Fruit fly (Drosophila melanogaster) whole organism, adult: ENCODE data around the gene Lip4.

Experiments used
- CG5204 ChIP-seq: fragments of 200-800 bp; sonication (Bioruptor generic); optimal IDR thresholded peaks from 2 replicates; lab custom pipeline; 2016; ENCODE audit warnings: missing biosample characterization, missing genetic modification characterization
- CG7101 ChIP-seq: fragments of 200-800 bp; sonication (Bioruptor generic); optimal IDR thresholded peaks from 2 replicates; lab custom pipeline; 2018; ENCODE audit warnings: missing biosample characterization, mild to moderate bottlenecking, missing genetic modification characterization, moderate library complexity
- Clk ChIP-seq: fragments of 200-800 bp; sonication (Bioruptor generic); optimal IDR thresholded peaks from 2 replicates; lab custom pipeline; 2017; ENCODE audit warnings: missing biosample characterization, missing genetic modification characterization
- Hr96 ChIP-seq: fragments of 200-800 bp; sonication (Bioruptor generic); optimal IDR thresholded peaks from 2 replicates; lab custom pipeline; 2016; ENCODE audit warnings: missing biosample characterization, missing genetic modification characterization
- kay ChIP-seq: fragments of 200-800 bp; sonication (Bioruptor generic); peaks from one replicate; lab custom pipeline; 2016; ENCODE audit warnings: missing biosample characterization, missing genetic modification characterization, borderline replicate concordance
- tj ChIP-seq: fragments of 200-800 bp; sonication (Bioruptor generic); optimal IDR thresholded peaks from 3 replicates; lab custom pipeline; 2017; ENCODE audit warnings: missing biosample characterization, mild to moderate bottlenecking, missing genetic modification characterization, moderate library complexity

DNA sequence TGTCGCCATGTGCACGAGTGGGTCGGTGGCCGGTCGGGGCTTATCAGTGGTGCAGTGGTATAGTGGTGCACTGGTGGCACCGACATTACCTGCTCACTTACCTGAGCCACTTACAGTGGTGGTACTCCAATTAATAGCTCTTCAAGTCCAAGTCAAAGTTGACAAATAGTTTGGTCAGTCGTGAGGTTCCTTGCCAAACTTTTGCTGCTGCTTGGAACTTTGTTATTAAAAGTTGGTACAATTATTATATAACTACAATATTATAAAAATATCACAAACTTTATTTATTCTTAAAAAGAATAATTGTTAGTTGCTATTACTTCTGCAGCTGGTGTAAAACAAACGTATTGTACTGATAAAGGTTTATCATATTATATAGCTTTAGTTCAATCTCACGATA is 16.6 kb downstream of the Lip4 start:
- TF ChIP-seq CG5204 (GFP tag; lab: Kevin White, UChicago), result no peak
- TF ChIP-seq kay (GFP tag; lab: Kevin White, UChicago), result no peak
- TF ChIP-seq Clk, result no peak
- no peak for TF ChIP-seq tj (GFP tag; lab: Kevin White, UChicago)
- TF ChIP-seq Hr96, result no peak
- peak; percentile 65 for TF ChIP-seq CG7101
